Worm (Caenorhabditis elegans) whole organism, L3 larva: ENCODE results near the gene C18D11.3.

Source experiments
- R02D3.7 ChIP-seq: fragments of 150-350 bp; optimal IDR thresholded peaks from 2 replicates; lab custom pipeline; 2014; ENCODE audit warnings: missing biosample characterization, missing genetic modification characterization
- aly-2 ChIP-seq: fragments of 150-350 bp; optimal IDR thresholded peaks from 2 replicates; lab custom pipeline; 2014; ENCODE audit warnings: missing biosample characterization, missing genetic modification characterization
- ama-1 ChIP-seq: fragments of 150-350 bp; optimal IDR thresholded peaks from 2 replicates; lab custom pipeline; 2018
- ceh-82 ChIP-seq: fragments of 150-350 bp; optimal IDR thresholded peaks from 2 replicates; lab custom pipeline; 2014; ENCODE audit warnings: missing biosample characterization, missing genetic modification characterization
- daf-12 ChIP-seq: fragments of 150-350 bp; optimal IDR thresholded peaks from 2 replicates; lab custom pipeline; 2014; ENCODE audit warnings: missing biosample characterization, missing genetic modification reagents, missing genetic modification characterization
- egl-27 ChIP-seq: sonication (generic microtip); optimal IDR thresholded peaks from 4 replicates; lab custom pipeline; 2017; ENCODE audit warnings: missing biosample characterization, missing genetic modification reagents, missing genetic modification characterization
- egl-5 ChIP-seq: fragments of 150-350 bp; optimal IDR thresholded peaks from 2 replicates; lab custom pipeline; 2017; ENCODE audit warnings: missing biosample characterization, missing genetic modification reagents, missing genetic modification characterization, inconsistent platforms
- elt-1 ChIP-seq: fragments of 150-350 bp; optimal IDR thresholded peaks from 2 replicates; lab custom pipeline; 2014; ENCODE audit warnings: missing biosample characterization, missing genetic modification characterization
- elt-2 ChIP-seq: sonication (generic microtip); optimal IDR thresholded peaks from 2 replicates; lab custom pipeline; 2016; ENCODE audit warnings: missing genetic modification reagents, mild to moderate bottlenecking, missing genetic modification characterization, missing compliant biosample characterization
- elt-3 ChIP-seq, 3 experiments: fragments of 150-350 bp in 1 of 3; sonication (generic microtip) in 2 of 3; optimal IDR thresholded peaks; 2 replicates in 2 of 3; 4 replicates in 1 of 3; lab custom pipeline; 2014 to 2017; ENCODE audit warnings: missing biosample characterization in 3 of 3, missing genetic modification characterization in 3 of 3
- eor-1 ChIP-seq, 2 experiments: fragments of 150-350 bp; optimal IDR thresholded peaks; 2 replicates each; lab custom pipeline; 2014 to 2018; ENCODE audit warnings: missing biosample characterization in 2 of 2, missing genetic modification characterization in 2 of 2
- fkh-10 ChIP-seq: sonication (generic microtip); optimal IDR thresholded peaks from 2 replicates; lab custom pipeline; 2017; ENCODE audit warnings: missing biosample characterization, missing genetic modification reagents, missing genetic modification characterization
- fkh-2 ChIP-seq: fragments of 150-350 bp; optimal IDR thresholded peaks from 2 replicates; lab custom pipeline; 2014; ENCODE audit warnings: missing biosample characterization, missing genetic modification reagents, missing genetic modification characterization
- fos-1 ChIP-seq: fragments of 150-350 bp; optimal IDR thresholded peaks from 2 replicates; lab custom pipeline; 2014; ENCODE audit warnings: missing biosample characterization, missing genetic modification characterization
- hmg-11 ChIP-seq: sonication (generic microtip); optimal IDR thresholded peaks from 2 replicates; lab custom pipeline; 2016; ENCODE audit warnings: missing genetic modification characterization, missing compliant biosample characterization
- jun-1 ChIP-seq: fragments of 150-350 bp; optimal IDR thresholded peaks from 2 replicates; lab custom pipeline; 2014; ENCODE audit warnings: missing biosample characterization, missing genetic modification reagents, missing genetic modification characterization
- lin-39 ChIP-seq: fragments of 150-350 bp; optimal IDR thresholded peaks from 2 replicates; lab custom pipeline; 2018; ENCODE audit warnings: missing biosample characterization, missing genetic modification reagents, missing genetic modification characterization
- lsy-12 ChIP-seq: sonication (generic microtip); optimal IDR thresholded peaks from 2 replicates; lab custom pipeline; 2016; ENCODE audit warnings: mild to moderate bottlenecking, missing genetic modification characterization, missing compliant biosample characterization
- mdl-1 ChIP-seq: fragments of 150-350 bp; optimal IDR thresholded peaks from 2 replicates; lab custom pipeline; 2014; ENCODE audit warnings: missing biosample characterization, missing genetic modification characterization
- nfya-1 ChIP-seq: sonication (generic microtip); optimal IDR thresholded peaks from 2 replicates; lab custom pipeline; 2017; ENCODE audit warnings: missing genetic modification characterization, mild to moderate bottlenecking, missing compliant biosample characterization, antibody characterized with exemption, moderate library complexity; ENCODE audit not compliant: insufficient read depth
- nhr-11 ChIP-seq: fragments of 150-350 bp; optimal IDR thresholded peaks from 2 replicates; lab custom pipeline; 2014; ENCODE audit warnings: missing biosample characterization, missing genetic modification characterization
- nhr-12 ChIP-seq: fragments of 150-350 bp; optimal IDR thresholded peaks from 2 replicates; lab custom pipeline; 2014; ENCODE audit warnings: missing biosample characterization, missing genetic modification characterization
- nhr-237 ChIP-seq: fragments of 150-350 bp; optimal IDR thresholded peaks from 2 replicates; lab custom pipeline; 2014; ENCODE audit warnings: missing biosample characterization, missing genetic modification characterization
- nhr-43 ChIP-seq: sonication (generic microtip); optimal IDR thresholded peaks from 2 replicates; lab custom pipeline; 2016; ENCODE audit warnings: mild to moderate bottlenecking, missing genetic modification characterization, missing compliant biosample characterization; ENCODE audit not compliant: poor library complexity, severe bottlenecking
- nhr-76 ChIP-seq: fragments of 150-350 bp; sonication (generic microtip); optimal IDR thresholded peaks from 5 replicates; lab custom pipeline; 2014; ENCODE audit warnings: missing biosample characterization, missing genetic modification characterization
- nhr-77 ChIP-seq: fragments of 150-350 bp; optimal IDR thresholded peaks from 2 replicates; lab custom pipeline; 2014; ENCODE audit warnings: missing biosample characterization, missing genetic modification characterization
- pha-4 ChIP-seq: fragments of 150-350 bp; optimal IDR thresholded peaks from 2 replicates; lab custom pipeline; 2014; ENCODE audit warnings: missing biosample characterization, missing genetic modification reagents, missing genetic modification characterization
- pqm-1 ChIP-seq: fragments of 150-350 bp; optimal IDR thresholded peaks from 2 replicates; lab custom pipeline; 2017; ENCODE audit warnings: missing biosample characterization, missing genetic modification characterization, inconsistent platforms
- sea-2 ChIP-seq: fragments of 150-350 bp; sonication (generic microtip); optimal IDR thresholded peaks from 4 replicates; lab custom pipeline; 2014; ENCODE audit warnings: missing biosample characterization, missing genetic modification reagents, missing genetic modification characterization
- skn-1 ChIP-seq: fragments of 150-350 bp; optimal IDR thresholded peaks from 2 replicates; lab custom pipeline; 2014; ENCODE audit warnings: missing biosample characterization, missing genetic modification characterization
- snpc-4 ChIP-seq: fragments of 150-350 bp; optimal IDR thresholded peaks from 2 replicates; lab custom pipeline; 2014; ENCODE audit warnings: missing biosample characterization, missing genetic modification characterization
- tbx-2 ChIP-seq: sonication (generic microtip); optimal IDR thresholded peaks from 2 replicates; lab custom pipeline; 2016; ENCODE audit warnings: mild to moderate bottlenecking, missing genetic modification characterization, missing compliant biosample characterization
- unc-39 ChIP-seq: sonication (generic microtip); optimal IDR thresholded peaks from 4 replicates; lab custom pipeline; 2017; ENCODE audit warnings: missing biosample characterization, missing genetic modification characterization
- unc-62 ChIP-seq: fragments of 150-350 bp; sonication (generic microtip); optimal IDR thresholded peaks from 4 replicates; lab custom pipeline; 2014; ENCODE audit warnings: missing biosample characterization, missing genetic modification reagents, missing genetic modification characterization
- ztf-11 ChIP-seq: fragments of 150-350 bp; optimal IDR thresholded peaks from 2 replicates; lab custom pipeline; 2014; ENCODE audit warnings: missing biosample characterization, missing genetic modification characterization

C18D11.3 gene

DNA sequence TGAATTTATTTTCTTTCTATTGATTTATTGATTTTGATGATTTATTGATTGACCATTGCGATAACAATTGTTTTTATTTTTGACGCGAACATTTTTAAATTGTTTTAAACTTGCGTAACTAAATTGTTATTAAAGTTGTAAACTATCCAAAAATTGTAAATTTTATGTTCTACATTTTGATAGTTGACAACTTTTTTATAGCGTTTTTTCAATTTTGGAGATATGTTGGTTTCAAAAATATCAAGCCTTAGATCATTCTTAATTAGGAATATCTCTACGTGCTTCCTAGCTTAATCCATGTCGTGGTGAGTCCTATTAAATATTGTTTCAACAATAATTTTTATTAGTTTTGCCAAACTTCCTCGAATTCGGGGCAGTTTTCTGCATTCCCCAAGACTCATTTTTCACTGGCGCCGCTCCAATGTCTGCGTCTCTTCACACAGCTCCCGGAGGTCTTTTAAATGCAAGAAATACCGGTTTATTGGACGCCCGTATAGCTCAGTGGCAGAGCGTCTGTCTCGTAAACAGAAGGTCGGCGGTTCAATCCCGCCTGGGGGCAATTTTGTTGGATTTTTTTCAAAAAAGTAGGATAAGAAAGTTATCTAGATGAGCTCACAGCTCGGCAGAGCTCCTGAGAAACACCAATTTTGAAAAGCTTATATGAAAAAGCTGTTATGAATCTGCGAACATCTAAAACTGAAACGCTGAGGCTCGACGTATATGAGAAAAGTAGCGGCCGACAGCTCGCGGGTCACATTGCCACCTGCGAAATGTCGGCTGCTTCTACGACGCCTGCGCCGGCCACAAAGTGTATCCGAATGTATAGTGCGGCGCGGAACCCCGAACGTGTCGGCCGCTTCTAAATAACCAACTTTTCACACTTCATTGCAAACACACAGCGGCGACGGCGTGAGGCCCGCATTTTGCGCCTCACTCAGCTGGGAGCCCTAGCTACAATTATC lies 30.7 kb upstream of the C18D11.3 start, which contains the start of gene C24H11.2:
C24H11.2 (minus strand) TSS at position 51 of the 962 bp plus-strand sequence.
- TF ChIP-seq egl-5 (tag; lab: Kevin White, UChicago) = peak; percentile 36
- peak; percentile 3 for TF ChIP-seq ceh-82 (tag; lab: Kevin White, UChicago)
- peak; percentile 58 for TF ChIP-seq nfya-1 (tag; lab: Kevin White, UChicago)
- TF ChIP-seq unc-62 = peak; percentile 13
- peak; percentile 59 for TF ChIP-seq tbx-2
- peak; percentile 85 for TF ChIP-seq hmg-11 (tag; lab: Kevin White, UChicago)
- TF ChIP-seq pha-4 (tag; lab: Kevin White, UChicago) = peak; percentile 51
- peak; percentile 29 for TF ChIP-seq lin-39 (tag; lab: Kevin White, UChicago)
- TF ChIP-seq elt-2 (tag; lab: Kevin White, UChicago) = peak; percentile 19
- TF ChIP-seq lsy-12 (tag; lab: Kevin White, UChicago) = peak; percentile 75
- peak; percentile 71 for TF ChIP-seq snpc-4
- peak; percentile 64 for TF ChIP-seq nhr-43
- TF ChIP-seq, all 47 proteins: peak for 12; not testable (repeated sequence) for 35

DNA sequence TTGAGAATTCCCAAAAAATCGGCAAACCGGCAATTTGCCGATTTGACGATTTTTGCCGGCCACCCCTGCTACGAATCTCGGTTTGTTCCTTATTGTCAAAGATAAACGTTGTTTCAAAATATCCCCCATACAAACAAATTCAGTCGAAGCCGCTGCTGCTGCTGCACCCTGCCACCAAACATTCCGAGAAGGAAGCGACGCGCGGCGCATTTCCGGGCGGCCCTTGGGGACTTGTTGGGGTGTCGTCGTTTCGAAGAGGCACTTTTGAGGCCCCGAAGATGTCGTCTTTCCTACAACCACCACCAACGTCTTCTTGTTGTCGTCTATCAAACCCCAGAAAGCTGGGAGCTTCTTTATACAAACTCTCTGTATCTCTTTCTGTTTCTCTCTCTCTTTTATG lies 28.9 kb upstream of the C18D11.3 start:
- TF ChIP-seq daf-12 (tag; lab: Kevin White, UChicago) (no peak), unc-39 (no peak), nhr-12 (tag; lab: Kevin White, UChicago) (no peak), elt-3 (tag; optimal IDR thresholded peaks at IDR 0.05; lab: Kevin White, UChicago) (no peak), egl-27 (no peak), jun-1 (tag; lab: Kevin White, UChicago) (no peak), fos-1 (tag; lab: Kevin White, UChicago) (no peak), lin-39 (tag; lab: Kevin White, UChicago) (peak; percentile 14)

DNA sequence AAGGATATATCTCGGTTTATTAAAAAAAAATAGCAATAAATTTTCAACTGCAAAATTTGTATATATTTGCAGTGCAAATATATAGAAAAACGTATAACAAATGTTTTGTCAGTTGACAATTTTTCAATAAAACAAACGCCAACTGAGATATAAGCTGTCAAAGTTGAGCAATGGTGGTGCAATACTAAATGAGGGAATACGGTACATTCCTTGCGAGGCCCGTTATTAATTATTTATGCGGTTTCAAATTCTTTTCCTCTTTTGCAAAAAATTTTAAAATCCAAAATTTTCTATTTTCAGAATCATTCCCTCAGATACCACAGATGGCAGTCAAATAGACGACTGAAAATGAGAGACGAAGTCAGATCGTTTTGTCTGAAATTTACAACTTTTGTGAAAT lies 27.8 kb upstream of the C18D11.3 start, which contains the start of gene twk-39:
twk-39 (plus strand) TSS at position 301 of the 400 bp plus-strand sequence.
- TF ChIP-seq nhr-76 (tag; lab: Kevin White, UChicago) (no peak), skn-1 (no peak), eor-1 (tag; optimal IDR thresholded peaks at IDR 0.05; lab: Kevin White, UChicago) (no peak), aly-2 (no peak), fkh-2 (tag; lab: Kevin White, UChicago) (no peak), elt-2 (tag; lab: Kevin White, UChicago) (no peak), pqm-1 (tag; lab: Kevin White, UChicago) (no peak), fos-1 (tag; lab: Kevin White, UChicago) (no peak), R02D3.7 (tag; lab: Kevin White, UChicago) (no peak), sea-2 (GFP tag; lab: Kevin White, UChicago) (no peak), nhr-237 (no peak), fkh-10 (GFP tag; lab: Kevin White, UChicago) (no peak), mdl-1 (no peak)

DNA sequence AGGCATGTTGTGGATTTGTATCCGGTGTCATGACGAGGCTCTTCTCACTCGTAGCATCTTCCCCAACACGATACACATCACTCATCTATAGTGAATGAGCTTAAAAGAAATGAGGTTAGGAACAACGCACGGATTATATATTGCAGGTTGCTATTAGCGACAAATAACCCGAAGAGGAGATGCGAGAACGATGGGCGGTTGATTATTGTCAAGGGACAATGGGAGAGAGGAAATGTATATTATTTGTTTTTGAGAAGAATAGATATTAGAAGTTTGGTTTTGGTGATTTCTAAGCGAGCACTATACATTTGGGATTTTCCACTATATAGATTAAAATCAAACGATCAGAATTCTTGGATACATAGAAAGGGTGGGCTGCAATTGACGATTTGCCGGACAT lies 16.6 kb upstream of the C18D11.3 start, which contains the start of gene C18D11.7:
C18D11.7 (minus strand) TSS at position 101 of the 400 bp plus-strand sequence.
- TF ChIP-seq nhr-11 (tag; lab: Kevin White, UChicago) = no peak
- TF ChIP-seq nhr-77 (tag; lab: Kevin White, UChicago) = no peak
- no peak for TF ChIP-seq ama-1 (lab: Kevin White, UChicago)
- TF ChIP-seq eor-1 (tag; optimal IDR thresholded peaks at IDR 0.05; lab: Kevin White, UChicago) = no peak
- no peak for TF ChIP-seq mdl-1
- no peak for TF ChIP-seq ztf-11
- no peak for TF ChIP-seq lin-39 (tag; lab: Kevin White, UChicago)
- no peak for TF ChIP-seq elt-2 (tag; lab: Kevin White, UChicago)
- TF ChIP-seq elt-1 (tag; lab: Kevin White, UChicago) = no peak
- TF ChIP-seq nhr-237 = no peak
- no peak for TF ChIP-seq lsy-12 (tag; lab: Kevin White, UChicago)
